Fruit fly (Drosophila melanogaster) whole organism, embryonic: ENCODE data around the gene Ctl1.

Experiments
- Abd-B ChIP-seq: fragments of 200-800 bp; sonication (Bioruptor generic); optimal IDR thresholded peaks from 2 replicates; lab custom pipeline; 2018; ENCODE audit warnings: missing biosample characterization, mild to moderate bottlenecking, missing genetic modification characterization, moderate library complexity
- Antp ChIP-seq: fragments of 200-800 bp; sonication (Bioruptor generic); optimal IDR thresholded peaks from 3 replicates; lab custom pipeline; 2016; ENCODE audit warnings: missing biosample characterization, missing genetic modification characterization
- Bdp1 ChIP-seq: fragments of 200-800 bp; sonication (Bioruptor generic); optimal IDR thresholded peaks from 3 replicates; lab custom pipeline; 2016; ENCODE audit warnings: missing biosample characterization, missing genetic modification characterization
- C15 ChIP-seq: fragments of 200-800 bp; sonication (Bioruptor generic); IDR thresholded peaks from 3 replicates; pipeline ENCODE4 v1.3.6; 2022; ENCODE audit warnings: missing biosample characterization, missing genetic modification characterization
- CG10147 ChIP-seq: fragments of 200-800 bp; sonication (Bioruptor generic); optimal IDR thresholded peaks from 2 replicates; lab custom pipeline; 2019; ENCODE audit warnings: missing biosample characterization, mild to moderate bottlenecking, missing genetic modification characterization, moderate library complexity
- CG10654 ChIP-seq: fragments of 200-800 bp; sonication (Bioruptor generic); optimal IDR thresholded peaks from 2 replicates; lab custom pipeline; 2016; ENCODE audit warnings: missing biosample characterization, missing genetic modification characterization
- CG11723 ChIP-seq: fragments of 200-800 bp; sonication (Bioruptor generic); optimal IDR thresholded peaks from 2 replicates; lab custom pipeline; 2017; ENCODE audit warnings: missing biosample characterization, mild to moderate bottlenecking, missing genetic modification characterization
- CG12155 ChIP-seq: fragments of 200-800 bp; sonication (Bioruptor generic); optimal IDR thresholded peaks from 3 replicates; lab custom pipeline; 2016; ENCODE audit warnings: missing biosample characterization, missing genetic modification characterization
- CG14014 ChIP-seq: fragments of 200-800 bp; sonication (Bioruptor generic); IDR thresholded peaks from 2 replicates; pipeline ENCODE4 v1.3.6; 2022; ENCODE audit warnings: missing biosample characterization, missing genetic modification characterization
- CG15269 ChIP-seq: fragments of 200-800 bp; sonication (Bioruptor generic); optimal IDR thresholded peaks from 2 replicates; lab custom pipeline; 2018; ENCODE audit warnings: missing biosample characterization, mild to moderate bottlenecking, missing genetic modification characterization, moderate library complexity
- CG16779 ChIP-seq: fragments of 200-800 bp; sonication (Bioruptor generic); IDR thresholded peaks from 2 replicates; pipeline ENCODE4 v1.3.6; 2022; ENCODE audit warnings: missing biosample characterization, missing genetic modification characterization
- CG17359 ChIP-seq: fragments of 200-800 bp; sonication (Bioruptor generic); optimal IDR thresholded peaks from 3 replicates; lab custom pipeline; 2018; ENCODE audit warnings: missing biosample characterization, mild to moderate bottlenecking, missing genetic modification characterization, moderate library complexity
- CG3163 ChIP-seq: fragments of 200-800 bp; sonication (Bioruptor generic); optimal IDR thresholded peaks from 3 replicates; lab custom pipeline; 2016; ENCODE audit warnings: missing biosample characterization, missing genetic modification characterization
- CG33557 ChIP-seq: fragments of 200-800 bp; sonication (Bioruptor generic); optimal IDR thresholded peaks from 2 replicates; lab custom pipeline; 2019; ENCODE audit warnings: missing biosample characterization, mild to moderate bottlenecking, missing genetic modification characterization, moderate library complexity
- CG4424 ChIP-seq: fragments of 200-800 bp; sonication (Bioruptor generic); optimal IDR thresholded peaks from 3 replicates; lab custom pipeline; 2016; ENCODE audit warnings: missing biosample characterization, missing genetic modification characterization
- CG6272 ChIP-seq: fragments of 200-800 bp; sonication (Bioruptor generic); IDR thresholded peaks from 2 replicates; pipeline ENCODE4 v1.3.6; 2022; ENCODE audit warnings: missing biosample characterization, missing genetic modification characterization
- CG7357 ChIP-seq: fragments of 200-800 bp; sonication (Bioruptor generic); IDR thresholded peaks from 3 replicates; pipeline ENCODE4 v1.3.6; 2022; ENCODE audit warnings: missing biosample characterization, missing genetic modification characterization
- CG7745 ChIP-seq: fragments of 200-800 bp; sonication (Bioruptor generic); optimal IDR thresholded peaks from 2 replicates; lab custom pipeline; 2018; ENCODE audit warnings: missing biosample characterization, mild to moderate bottlenecking, missing genetic modification characterization, moderate library complexity
- CG9797 ChIP-seq: fragments of 200-800 bp; sonication (Bioruptor generic); optimal IDR thresholded peaks from 3 replicates; lab custom pipeline; 2018; ENCODE audit warnings: missing biosample characterization, mild to moderate bottlenecking, missing genetic modification characterization
- Dbx ChIP-seq: fragments of 200-800 bp; sonication (Bioruptor generic); IDR thresholded peaks from 3 replicates; pipeline ENCODE4 v1.3.6; 2022; ENCODE audit warnings: missing biosample characterization, missing genetic modification characterization
- Dll ChIP-seq: fragments of 200-800 bp; sonication (Bioruptor generic); IDR thresholded peaks from 4 replicates; pipeline ENCODE4 v1.3.6; 2022; ENCODE audit warnings: missing biosample characterization, missing genetic modification characterization; ENCODE audit not compliant: partially characterized antibody
- E2f2 ChIP-seq: fragments of 200-800 bp; sonication (Bioruptor generic); IDR thresholded peaks from 2 replicates; pipeline ENCODE4 v1.3.6; 2022; ENCODE audit warnings: missing biosample characterization, missing genetic modification characterization
- Eip74EF ChIP-seq, 2 experiments: fragments of 200-800 bp in 1 of 2; fragments of >200 bp in 1 of 2; sonication (Bioruptor generic) in 1 of 2; optimal IDR thresholded peaks; 2 replicates each; lab custom pipeline; 2017 to 2019; ENCODE audit warnings: missing biosample characterization in 2 of 2, missing genetic modification characterization in 2 of 2, mild to moderate bottlenecking in 1 of 2, moderate library complexity in 1 of 2
- GATAe ChIP-seq: fragments of 200-800 bp; sonication (Bioruptor generic); conservative IDR thresholded peaks from 2 replicates; pipeline ENCODE4 v1.3.6; 2022; ENCODE audit warnings: missing biosample characterization, missing genetic modification characterization
- Hey ChIP-seq: fragments of 200-800 bp; sonication (Bioruptor generic); optimal IDR thresholded peaks from 3 replicates; lab custom pipeline; 2018; ENCODE audit warnings: missing biosample characterization, mild to moderate bottlenecking, missing genetic modification characterization
- NK7.1 ChIP-seq: fragments of 200-800 bp; sonication (Bioruptor generic); optimal IDR thresholded peaks from 3 replicates; lab custom pipeline; 2016; ENCODE audit warnings: missing biosample characterization, missing genetic modification characterization
- Spps ChIP-seq: fragments of 200-800 bp; sonication (Bioruptor generic); optimal IDR thresholded peaks from 2 replicates; lab custom pipeline; 2018; ENCODE audit warnings: missing biosample characterization, mild to moderate bottlenecking, missing genetic modification characterization
- TFAM ChIP-seq: fragments of 200-800 bp; sonication (Bioruptor generic); optimal IDR thresholded peaks from 2 replicates; lab custom pipeline; 2017; ENCODE audit warnings: missing biosample characterization, missing genetic modification characterization, inconsistent platforms
- Usf ChIP-seq: fragments of 200-800 bp; sonication (Bioruptor generic); optimal IDR thresholded peaks from 2 replicates; lab custom pipeline; 2017; ENCODE audit warnings: missing genotype, missing biosample characterization, missing genetic modification characterization
- btn ChIP-seq: fragments of 200-800 bp; sonication (Bioruptor generic); optimal IDR thresholded peaks from 2 replicates; lab custom pipeline; 2016; ENCODE audit warnings: missing biosample characterization, missing genetic modification characterization
- disco-r ChIP-seq: fragments of 200-800 bp; sonication (Bioruptor generic); optimal IDR thresholded peaks from 2 replicates; lab custom pipeline; 2016; ENCODE audit warnings: missing biosample characterization, missing genetic modification characterization
- esg ChIP-seq: fragments of 200-800 bp; sonication (Bioruptor generic); conservative IDR thresholded peaks from 2 replicates; pipeline ENCODE4 v1.3.6; 2022; ENCODE audit warnings: missing biosample characterization, missing genetic modification characterization
- eyg ChIP-seq: fragments of 200-800 bp; sonication (Bioruptor generic); optimal IDR thresholded peaks from 3 replicates; lab custom pipeline; 2016; ENCODE audit warnings: missing biosample characterization, missing genetic modification characterization
- fd102C ChIP-seq: fragments of 200-800 bp; sonication (Bioruptor generic); optimal IDR thresholded peaks from 2 replicates; lab custom pipeline; 2018; ENCODE audit warnings: missing biosample characterization, mild to moderate bottlenecking, missing genetic modification characterization, moderate library complexity
- ham ChIP-seq: fragments of 200-800 bp; sonication (Bioruptor generic); IDR thresholded peaks from 2 replicates; pipeline ENCODE4 v1.3.6; 2022; ENCODE audit warnings: missing biosample characterization, missing genetic modification characterization
- ind ChIP-seq: fragments of 200-800 bp; sonication (Bioruptor generic); optimal IDR thresholded peaks from 3 replicates; lab custom pipeline; 2016; ENCODE audit warnings: missing biosample characterization, missing genetic modification characterization
- lmd ChIP-seq: fragments of 200-800 bp; sonication (Bioruptor generic); IDR thresholded peaks from 2 replicates; pipeline ENCODE4 v1.3.6; 2022; ENCODE audit warnings: missing biosample characterization, missing genetic modification characterization
- mam ChIP-seq: fragments of 200-800 bp; sonication (Bioruptor generic); optimal IDR thresholded peaks from 3 replicates; lab custom pipeline; 2016; ENCODE audit warnings: missing biosample characterization, missing genetic modification characterization
- mirr ChIP-seq: fragments of 200-800 bp; sonication (Bioruptor generic); optimal IDR thresholded peaks from 3 replicates; lab custom pipeline; 2018; ENCODE audit warnings: missing biosample characterization, mild to moderate bottlenecking, missing genetic modification characterization
- oc ChIP-seq: fragments of 200-800 bp; sonication (Bioruptor generic); optimal IDR thresholded peaks from 2 replicates; lab custom pipeline; 2018; ENCODE audit warnings: missing biosample characterization, mild to moderate bottlenecking, missing genetic modification characterization, moderate library complexity
- pzg ChIP-seq: fragments of 200-800 bp; sonication (Bioruptor generic); optimal IDR thresholded peaks from 3 replicates; lab custom pipeline; 2018; ENCODE audit warnings: missing biosample characterization, mild to moderate bottlenecking, missing genetic modification characterization, moderate library complexity
- schlank ChIP-seq: fragments of 200-800 bp; sonication (Bioruptor generic); optimal IDR thresholded peaks from 2 replicates; lab custom pipeline; 2018; ENCODE audit warnings: missing biosample characterization, mild to moderate bottlenecking, missing genetic modification characterization
- shn ChIP-seq: fragments of 200-800 bp; sonication (Bioruptor generic); optimal IDR thresholded peaks from 3 replicates; lab custom pipeline; 2016; ENCODE audit warnings: missing biosample characterization, missing genetic modification characterization
- sim ChIP-seq: fragments of 200-800 bp; sonication (Bioruptor generic); IDR thresholded peaks from 2 replicates; pipeline ENCODE4 v1.3.6; 2022; ENCODE audit warnings: missing biosample characterization, missing genetic modification characterization
- slbo ChIP-seq: fragments of 200-800 bp; sonication (Bioruptor generic); IDR thresholded peaks from 2 replicates; pipeline ENCODE4 v1.3.6; 2022; ENCODE audit warnings: missing biosample characterization, missing genetic modification characterization
- tll ChIP-seq, 2 experiments: fragments of 200-800 bp in 1 of 2; fragments of >200 bp in 1 of 2; sonication (Bioruptor generic) in 1 of 2; optimal IDR thresholded peaks; 2 replicates each; lab custom pipeline; 2017 to 2019; ENCODE audit warnings: missing biosample characterization in 2 of 2, missing genetic modification characterization in 2 of 2, mild to moderate bottlenecking in 1 of 2, moderate library complexity in 1 of 2
- vnd ChIP-seq: fragments of 200-800 bp; sonication (Bioruptor generic); IDR thresholded peaks from 3 replicates; pipeline ENCODE4 v1.3.6; 2022; ENCODE audit warnings: missing biosample characterization, missing genetic modification characterization; ENCODE audit not compliant: partially characterized antibody
- wdn ChIP-seq: fragments of 200-800 bp; sonication (Bioruptor generic); IDR thresholded peaks from 2 replicates; pipeline ENCODE4 v1.3.6; 2022; ENCODE audit warnings: missing biosample characterization, missing genetic modification characterization
- wor ChIP-seq: fragments of 200-800 bp; sonication (Bioruptor generic); IDR thresholded peaks from 2 replicates; pipeline ENCODE4 v1.3.6; 2022; ENCODE audit warnings: missing biosample characterization, missing genetic modification characterization

The Ctl1 gene

dm6 chr3L:4228187-4228836, 49.5 kb upstream of the Ctl1 start (continued):
- TF ChIP-seq Abd-B (GFP tag; lab: Kevin White, UChicago) (peak; percentile 98), Bdp1 (GFP tag; lab: Kevin White, UChicago) (peak; percentile 84), Eip74EF (GFP tag; optimal IDR thresholded peaks at IDR 0.05; lab: Kevin White, UChicago) (peak in 1 of 2 experiments; percentile 91), CG6272 (peak; percentile 92), fd102C (GFP tag; lab: Kevin White, UChicago) (peak; percentile 46), Antp (GFP tag; lab: Kevin White, UChicago) (peak; percentile 94), eyg (GFP tag; lab: Kevin White, UChicago) (peak; percentile 92), sim (GFP tag; lab: Robert Waterston, UW) (peak; percentile 95), Hey (tag; lab: Kevin White, UChicago) (peak; percentile 72), vnd (GFP tag; lab: Robert Waterston, UW) (no peak), CG16779 (peak; percentile 78; the same call in 1 of the 2 replicates), slbo (GFP tag; lab: Robert Waterston, UW) (peak; percentile 92), CG12155 (peak; percentile 85), Dll (GFP tag; lab: Robert Waterston, UW) (no peak), lmd (GFP tag; lab: Robert Waterston, UW) (peak; percentile 97), oc (tag; lab: Kevin White, UChicago) (peak; percentile 97), TFAM (peak; percentile 86), esg (GFP tag; lab: Robert Waterston, UW) (peak; percentile 98), Usf (GFP tag; lab: Kevin White, UChicago) (peak; percentile 78), CG11723 (GFP tag; lab: Kevin White, UChicago) (peak; percentile 96), shn (peak; percentile 95), GATAe (GFP tag; lab: Robert Waterston, UW) (peak; percentile 49; the same call in 1 of the 2 replicates), wdn (GFP tag; lab: Robert Waterston, UW) (peak; percentile 65; the same call in 1 of the 2 replicates), btn (GFP tag; lab: Kevin White, UChicago) (peak; percentile 97), ham (GFP tag; lab: Robert Waterston, UW) (no peak), CG14014 (GFP tag; lab: Robert Waterston, UW) (peak; percentile 95), CG7745 (tag; lab: Kevin White, UChicago) (peak; percentile 53), CG17359 (peak; percentile 97), pzg (GFP tag; lab: Kevin White, UChicago) (no peak), E2f2 (GFP tag; lab: Robert Waterston, UW) (peak; percentile 79), NK7.1 (GFP tag; lab: Kevin White, UChicago) (peak; percentile 94), tll (GFP tag; optimal IDR thresholded peaks at IDR 0.05; lab: Kevin White, UChicago) (peak in 1 of 2 experiments; percentile 19), mirr (GFP tag; lab: Kevin White, UChicago) (peak; percentile 43), CG7357 (peak; percentile 90), Dbx (GFP tag; lab: Robert Waterston, UW) (peak; percentile 79), Spps (tag; lab: Kevin White, UChicago) (peak; percentile 93), ind (GFP tag; lab: Kevin White, UChicago) (peak; percentile 93), C15 (GFP tag; lab: Robert Waterston, UW) (peak; percentile 90; the same call in 2 of the 3 replicates), CG3163 (GFP tag; lab: Kevin White, UChicago) (peak; percentile 83), CG10654 (GFP tag; lab: Kevin White, UChicago) (peak; percentile 94), schlank (tag; lab: Kevin White, UChicago) (peak; percentile 71), CG4424 (GFP tag; lab: Kevin White, UChicago) (peak; percentile 95), mam (peak; percentile 89), CG15269 (tag; lab: Kevin White, UChicago) (peak; percentile 96), CG10147 (peak; percentile 88), disco-r (GFP tag; lab: Kevin White, UChicago) (peak; percentile 87), CG33557 (GFP tag; lab: Kevin White, UChicago) (peak; percentile 95), wor (GFP tag; lab: Robert Waterston, UW) (peak; percentile 95), CG9797 (GFP tag; lab: Kevin White, UChicago) (peak; percentile 44)
